Worm (Caenorhabditis elegans) whole organism, young adult: ENCODE measurements around the gene clc-28.

ENCODE experiments used
- F22D6.2 ChIP-seq: sonication (generic microtip); optimal IDR thresholded peaks from 2 replicates; lab custom pipeline; 2016; ENCODE audit warnings: mild to moderate bottlenecking, missing genetic modification characterization, missing compliant biosample characterization
- F33H1.4 ChIP-seq: fragments of 200-800 bp; sonication (Bioruptor generic); IDR thresholded peaks from 2 replicates; pipeline ENCODE4 v1.3.6; 2022; ENCODE audit warnings: missing genetic modification reagents, missing genetic modification characterization, missing compliant biosample characterization
- F39B2.1 ChIP-seq: fragments of 200-800 bp; sonication (Bioruptor generic); IDR thresholded peaks from 2 replicates; pipeline ENCODE4 v1.3.6; 2022; ENCODE audit warnings: missing genetic modification reagents, missing genetic modification characterization, missing compliant biosample characterization
- F49E8.2 ChIP-seq: sonication (generic microtip); optimal IDR thresholded peaks from 3 replicates; lab custom pipeline; 2017; ENCODE audit warnings: missing genetic modification characterization, mild to moderate bottlenecking, missing compliant biosample characterization, antibody characterized with exemption, moderate library complexity; ENCODE audit not compliant: insufficient read depth
- F55B11.4 ChIP-seq: sonication (generic microtip); optimal IDR thresholded peaks from 2 replicates; lab custom pipeline; 2016; ENCODE audit warnings: missing compliant biosample characterization, missing genetic modification characterization, borderline replicate concordance; ENCODE audit not compliant: insufficient read depth
- K11D2.4 ChIP-seq: fragments of 200-800 bp; sonication (Bioruptor generic); IDR thresholded peaks from 2 replicates; pipeline ENCODE4 v1.3.6; 2022; ENCODE audit warnings: missing genetic modification reagents, missing genetic modification characterization, missing compliant biosample characterization
- T26A5.8 ChIP-seq: sonication (generic microtip); optimal IDR thresholded peaks from 2 replicates; lab custom pipeline; 2016; ENCODE audit warnings: missing genetic modification characterization, missing compliant biosample characterization
- Y67H2A.10 ChIP-seq: fragments of 200-800 bp; sonication (Bioruptor generic); conservative IDR thresholded peaks from 2 replicates; pipeline ENCODE4 v1.3.6; 2022; ENCODE audit warnings: missing genetic modification reagents, missing genetic modification characterization, missing compliant biosample characterization
- akir-1 ChIP-seq: fragments of 200-800 bp; sonication (Bioruptor generic); optimal IDR thresholded peaks from 2 replicates; lab custom pipeline; 2018; ENCODE audit warnings: mild to moderate bottlenecking, missing genetic modification characterization, moderate library complexity, missing compliant biosample characterization
- attf-6 ChIP-seq: fragments of 200-800 bp; sonication (Bioruptor generic); IDR thresholded peaks from 2 replicates; pipeline ENCODE4 v1.3.6; 2022; ENCODE audit warnings: missing genetic modification reagents, missing genetic modification characterization, missing compliant biosample characterization
- ceh-58 ChIP-seq: fragments of 200-800 bp; sonication (Bioruptor generic); IDR thresholded peaks from 2 replicates; pipeline ENCODE4 v1.3.6; 2022; ENCODE audit warnings: missing genetic modification characterization, missing compliant biosample characterization
- ceh-91 ChIP-seq: fragments of 200-800 bp; sonication (Bioruptor generic); IDR thresholded peaks from 2 replicates; pipeline ENCODE4 v1.3.6; 2022; ENCODE audit warnings: missing genetic modification reagents, missing genetic modification characterization, missing compliant biosample characterization
- dox-1 ChIP-seq: fragments of 200-800 bp; sonication (Bioruptor generic); IDR thresholded peaks from 2 replicates; pipeline ENCODE4 v1.3.6; 2022; ENCODE audit warnings: missing genetic modification reagents, missing genetic modification characterization, missing compliant biosample characterization
- dpff-1 ChIP-seq: sonication (generic microtip); optimal IDR thresholded peaks from 2 replicates; lab custom pipeline; 2017; ENCODE audit warnings: mild to moderate bottlenecking, missing genetic modification characterization, missing compliant biosample characterization
- egrh-3 ChIP-seq: fragments of 200-800 bp; sonication (Bioruptor generic); IDR thresholded peaks from 2 replicates; pipeline ENCODE4 v1.3.6; 2022; ENCODE audit warnings: missing genetic modification reagents, missing genetic modification characterization, missing compliant biosample characterization
- ekl-4 ChIP-seq: fragments of 200-800 bp; sonication (Bioruptor generic); IDR thresholded peaks from 2 replicates; pipeline ENCODE4 v1.3.6; 2022; ENCODE audit warnings: missing genetic modification reagents, missing genetic modification characterization, missing compliant biosample characterization
- gei-17 ChIP-seq: fragments of 200-800 bp; sonication (Bioruptor generic); optimal IDR thresholded peaks from 2 replicates; lab custom pipeline; 2018; ENCODE audit warnings: mild to moderate bottlenecking, missing genetic modification characterization, missing compliant biosample characterization
- him-1 ChIP-seq: sonication (generic microtip); optimal IDR thresholded peaks from 2 replicates; lab custom pipeline; 2016; ENCODE audit warnings: missing genotype, missing genetic modification reagents, missing genetic modification characterization, missing compliant biosample characterization
- hlh-12 ChIP-seq: sonication (generic microtip); optimal IDR thresholded peaks from 2 replicates; lab custom pipeline; 2016; ENCODE audit warnings: missing genetic modification characterization, missing compliant biosample characterization
- hrde-1 ChIP-seq: sonication (generic microtip); optimal IDR thresholded peaks from 2 replicates; lab custom pipeline; 2016; ENCODE audit warnings: missing genetic modification characterization, mild to moderate bottlenecking, missing compliant biosample characterization, moderate library complexity, missing genotype, missing genetic modification reagents, borderline replicate concordance
- lag-1 ChIP-seq: fragments of 200-800 bp; sonication (Bioruptor generic); IDR thresholded peaks from 2 replicates; pipeline ENCODE4 v1.3.6; 2022; ENCODE audit warnings: missing genetic modification reagents, missing genetic modification characterization, missing compliant biosample characterization
- let-607 ChIP-seq, 2 experiments: fragments of 200-800 bp in 1 of 2; sonication (Bioruptor generic) in 1 of 2; sonication (generic microtip) in 1 of 2; optimal IDR thresholded peaks; 2 replicates each; lab custom pipeline; 2016 to 2018; ENCODE audit warnings: mild to moderate bottlenecking in 2 of 2, missing compliant biosample characterization in 2 of 2, missing genetic modification characterization in 2 of 2, moderate library complexity in 2 of 2, missing genotype in 1 of 2
- lir-1 ChIP-seq: fragments of 200-800 bp; sonication (Bioruptor generic); conservative IDR thresholded peaks from 2 replicates; pipeline ENCODE4 v1.3.6; 2022; ENCODE audit warnings: missing genetic modification reagents, missing genetic modification characterization, missing compliant biosample characterization
- lsy-27 ChIP-seq: sonication (generic microtip); optimal IDR thresholded peaks from 2 replicates; lab custom pipeline; 2017; ENCODE audit warnings: missing genetic modification characterization, mild to moderate bottlenecking, missing compliant biosample characterization, antibody characterized with exemption, missing genotype, borderline replicate concordance; ENCODE audit not compliant: insufficient read depth
- madf-6 ChIP-seq: fragments of 200-800 bp; sonication (Bioruptor generic); IDR thresholded peaks from 2 replicates; pipeline ENCODE4 v1.3.6; 2022; ENCODE audit warnings: missing genetic modification reagents, missing genetic modification characterization, missing compliant biosample characterization
- madf-8 ChIP-seq: fragments of 200-800 bp; sonication (Bioruptor generic); conservative IDR thresholded peaks from 2 replicates; pipeline ENCODE4 v1.3.6; 2022; ENCODE audit warnings: missing genetic modification reagents, missing genetic modification characterization, missing compliant biosample characterization
- mcd-1 ChIP-seq: fragments of 200-800 bp; sonication (Bioruptor generic); IDR thresholded peaks from 2 replicates; pipeline ENCODE4 v1.3.6; 2022; ENCODE audit warnings: missing genetic modification reagents, missing genetic modification characterization, missing compliant biosample characterization
- mel-28 ChIP-seq: sonication (generic microtip); optimal IDR thresholded peaks from 2 replicates; lab custom pipeline; 2016; ENCODE audit warnings: borderline replicate concordance, mild to moderate bottlenecking, missing genetic modification characterization, missing compliant biosample characterization
- mes-4 ChIP-seq: sonication (generic microtip); optimal IDR thresholded peaks from 2 replicates; lab custom pipeline; 2016; ENCODE audit warnings: missing genotype, missing genetic modification characterization, missing compliant biosample characterization
- nhr-120 ChIP-seq: fragments of 200-800 bp; sonication (Bioruptor generic); IDR thresholded peaks from 2 replicates; pipeline ENCODE4 v1.3.6; 2022; ENCODE audit warnings: missing genetic modification characterization, missing compliant biosample characterization
- nhr-80 ChIP-seq: sonication (generic microtip); optimal IDR thresholded peaks from 2 replicates; lab custom pipeline; 2016; ENCODE audit warnings: missing genetic modification characterization, missing compliant biosample characterization
- pbrm-1 ChIP-seq: fragments of 200-800 bp; sonication (Bioruptor generic); IDR thresholded peaks from 2 replicates; pipeline ENCODE4 v1.3.6; 2022; ENCODE audit warnings: missing genetic modification reagents, missing genetic modification characterization, missing compliant biosample characterization
- repo-1 ChIP-seq: sonication (generic microtip); optimal IDR thresholded peaks from 2 replicates; lab custom pipeline; 2017; ENCODE audit warnings: mild to moderate bottlenecking, missing genetic modification characterization, missing compliant biosample characterization
- sdz-38 ChIP-seq: sonication (generic microtip); optimal IDR thresholded peaks from 2 replicates; lab custom pipeline; 2016; ENCODE audit warnings: missing genotype, missing genetic modification characterization, missing compliant biosample characterization
- snpc-1.1 ChIP-seq: sonication (generic microtip); optimal IDR thresholded peaks from 2 replicates; lab custom pipeline; 2017; ENCODE audit warnings: missing genetic modification characterization, mild to moderate bottlenecking, missing compliant biosample characterization, antibody characterized with exemption, moderate library complexity, missing genotype, missing genetic modification reagents; ENCODE audit not compliant: insufficient read depth
- snpc-1.3 ChIP-seq: sonication (generic microtip); optimal IDR thresholded peaks from 2 replicates; lab custom pipeline; 2017; ENCODE audit warnings: missing genetic modification characterization, mild to moderate bottlenecking, missing compliant biosample characterization, antibody characterized with exemption, moderate library complexity, missing genotype, missing genetic modification reagents; ENCODE audit not compliant: insufficient read depth
- unc-130 ChIP-seq: sonication (generic microtip); optimal IDR thresholded peaks from 2 replicates; lab custom pipeline; 2016; ENCODE audit warnings: missing genetic modification reagents, missing genetic modification characterization, missing compliant biosample characterization
- unc-62 ChIP-seq: fragments of 150-350 bp; optimal IDR thresholded peaks from 2 replicates; lab custom pipeline; 2014; ENCODE audit warnings: missing biosample characterization, missing genetic modification reagents, missing genetic modification characterization
- xnd-1 ChIP-seq: sonication (generic microtip); optimal IDR thresholded peaks from 2 replicates; lab custom pipeline; 2016; ENCODE audit warnings: missing genotype, missing genetic modification reagents, missing genetic modification characterization, missing compliant biosample characterization
- zim-3 ChIP-seq: sonication (generic microtip); optimal IDR thresholded peaks from 2 replicates; lab custom pipeline; 2017; ENCODE audit warnings: mild to moderate bottlenecking, missing genetic modification characterization, moderate library complexity, missing compliant biosample characterization
- ztf-22 ChIP-seq: fragments of 200-800 bp; sonication (Bioruptor generic); optimal IDR thresholded peaks from 2 replicates; lab custom pipeline; 2018; ENCODE audit warnings: mild to moderate bottlenecking, missing genetic modification characterization, moderate library complexity, missing compliant biosample characterization
- ztf-25 ChIP-seq: fragments of 200-800 bp; sonication (Bioruptor generic); IDR thresholded peaks from 2 replicates; pipeline ENCODE4 v1.3.6; 2022; ENCODE audit warnings: missing genetic modification reagents, missing genetic modification characterization, missing compliant biosample characterization
- ztf-3 ChIP-seq: fragments of 200-800 bp; sonication (Bioruptor generic); optimal IDR thresholded peaks from 2 replicates; lab custom pipeline; 2018; ENCODE audit warnings: mild to moderate bottlenecking, missing genetic modification characterization, missing compliant biosample characterization

The clc-28 gene

DNA sequence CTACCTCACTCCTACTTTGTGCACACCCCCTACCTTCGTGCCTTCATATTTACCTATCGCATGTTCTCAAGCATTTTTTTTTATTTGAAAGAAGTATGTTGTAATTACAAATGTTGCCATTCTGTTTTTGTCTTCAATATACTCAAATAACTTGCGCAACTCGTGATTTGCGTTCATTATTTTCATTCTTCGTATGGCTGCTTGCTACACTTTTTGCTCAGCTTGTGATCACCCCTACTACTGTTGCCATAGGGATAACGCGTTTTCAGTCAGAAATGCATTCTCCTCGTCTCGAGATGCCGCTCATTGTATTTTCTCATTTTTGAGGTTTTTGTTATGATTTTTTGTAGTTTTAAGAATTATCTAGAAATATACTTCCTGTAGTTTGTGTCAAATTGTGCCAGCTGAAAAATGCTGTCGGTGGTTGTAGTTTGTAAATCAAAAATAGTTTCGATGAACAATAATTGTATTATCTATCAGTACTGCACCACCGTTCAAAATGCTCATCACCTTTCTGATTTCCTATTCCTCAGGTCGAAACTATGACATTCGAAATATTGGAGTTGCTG is 16.5 kb downstream of the clc-28 start, which contains the start of gene F10E9.1:
F10E9.1 (plus strand) TSS at position 519 of the 569 bp plus-strand sequence.
- TF ChIP-seq gei-17 (GFP tag; lab: Kevin White, UChicago) (no peak), attf-6 (GFP tag; lab: Robert Waterston, UW) (no peak), F22D6.2 (no peak), lag-1 (GFP tag; lab: Robert Waterston, UW) (no peak), xnd-1 (no peak), ceh-58 (no peak), F55B11.4 (no peak), snpc-1.1 (tag; lab: Kevin White, UChicago) (no peak), Y67H2A.10 (GFP tag; lab: Robert Waterston, UW) (no peak), hrde-1 (tag; lab: Kevin White, UChicago) (no peak), unc-62 (GFP tag; lab: Kevin White, UChicago) (no peak), ztf-25 (GFP tag; lab: Robert Waterston, UW) (no peak), snpc-1.3 (tag; lab: Kevin White, UChicago) (no peak), let-607 (tag; optimal IDR thresholded peaks at IDR 0.05; lab: Kevin White, UChicago) (no peak)

- TF ChIP-seq ztf-22 (GFP tag; lab: Kevin White, UChicago) (no peak), zim-3 (tag; lab: Kevin White, UChicago) (no peak), sdz-38 (tag; lab: Kevin White, UChicago) (no peak), F49E8.2 (tag; lab: Kevin White, UChicago) (no peak), F39B2.1 (no peak), ceh-91 (no peak), dox-1 (no peak)
Observed at ce11 chrIII:8321225-8321624, 18.0 kb downstream of the clc-28 start.

DNA sequence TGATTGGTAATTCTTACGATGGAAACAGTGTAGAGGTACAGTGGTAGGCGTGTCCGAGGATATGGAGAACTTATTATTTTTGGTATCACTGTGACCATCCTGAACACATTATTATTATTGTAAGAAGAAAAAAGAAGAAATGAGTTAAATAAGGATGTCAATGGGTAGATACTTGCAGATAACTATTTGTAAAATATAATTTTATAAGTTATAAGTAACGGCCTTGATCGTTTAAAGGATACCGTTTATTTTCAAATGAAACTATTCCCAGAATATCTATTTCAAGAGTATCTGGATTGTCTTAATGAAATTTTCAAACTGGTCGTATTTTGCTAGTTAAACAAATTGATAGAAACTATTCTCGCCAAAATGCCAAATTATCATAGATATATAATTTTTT is 19.1 kb downstream of the clc-28 start, which contains the start of gene F10E9.10:
F10E9.10 (minus strand) TSS at position 101 of the 400 bp plus-strand sequence.
- no peak for TF ChIP-seq dpff-1 (tag; lab: Kevin White, UChicago)
- no peak for TF ChIP-seq hlh-12 (tag; lab: Kevin White, UChicago)
- TF ChIP-seq pbrm-1 (GFP tag; lab: Robert Waterston, UW): no peak
- no peak for TF ChIP-seq ztf-22 (GFP tag; lab: Kevin White, UChicago)
- TF ChIP-seq ekl-4 (GFP tag; lab: Robert Waterston, UW): no peak
- no peak for TF ChIP-seq mes-4
- no peak for TF ChIP-seq lsy-27 (tag; lab: Kevin White, UChicago)

ce11 chrIII:8319100-8319499 is 20.2 kb downstream of the clc-28 start, which contains the start of gene F10E9.11:
Gene F10E9.11, minus strand, starts transcription at chrIII:8319260.
- TF ChIP-seq F22D6.2 (no peak), nhr-120 (no peak), unc-130 (GFP tag; lab: Kevin White, UChicago) (peak; percentile 89), repo-1 (tag; lab: Kevin White, UChicago) (no peak), madf-8 (GFP tag; lab: Robert Waterston, UW) (peak; percentile 69), ztf-3 (no peak), mel-28 (tag; lab: Kevin White, UChicago) (no peak), madf-6 (peak; percentile 84), akir-1 (GFP tag; lab: Kevin White, UChicago) (peak; percentile 75), egrh-3 (GFP tag; lab: Robert Waterston, UW) (0 out of 2 replicates have a peak, but pooled peaks have one; percentile 14), nhr-80 (tag; lab: Kevin White, UChicago) (no peak), F33H1.4 (GFP tag; lab: Robert Waterston, UW) (peak; percentile 71), lir-1 (GFP tag; lab: Robert Waterston, UW) (peak; percentile 82), K11D2.4 (GFP tag; lab: Robert Waterston, UW) (peak; percentile 58; the same call in 1 of the 2 replicates), mcd-1 (GFP tag; lab: Robert Waterston, UW) (peak; percentile 71), him-1 (tag; lab: Kevin White, UChicago) (peak; percentile 63), ceh-91 (0 out of 2 replicates have a peak, but pooled peaks have one; percentile 55), T26A5.8 (no peak)
